Fruit fly (Drosophila melanogaster) whole organism, embryonic: ENCODE data around the gene nod.

Source experiments
- Atf6 ChIP-seq: fragments of 200-800 bp; sonication (Bioruptor generic); IDR thresholded peaks from 2 replicates; pipeline ENCODE4 v1.3.6; 2022; ENCODE audit warnings: missing biosample characterization, missing genetic modification characterization
- BEAF-32 ChIP-seq: fragments of 200-800 bp; sonication (Bioruptor generic); optimal IDR thresholded peaks from 3 replicates; lab custom pipeline; 2017; ENCODE audit warnings: missing biosample characterization, missing genetic modification characterization, mild to moderate bottlenecking, moderate library complexity, missing genetic modification reagents
- CG10321 ChIP-seq: fragments of 200-800 bp; sonication (Bioruptor generic); IDR thresholded peaks from 2 replicates; pipeline ENCODE4 v1.3.6; 2022; ENCODE audit warnings: missing biosample characterization, missing genetic modification characterization
- CG10431 ChIP-seq: fragments of 200-800 bp; sonication (Bioruptor generic); optimal IDR thresholded peaks from 3 replicates; lab custom pipeline; 2018; ENCODE audit warnings: missing biosample characterization, mild to moderate bottlenecking, missing genetic modification characterization
- CG10979 ChIP-seq: fragments of 200-800 bp; sonication (Bioruptor generic); optimal IDR thresholded peaks from 2 replicates; lab custom pipeline; 2018; ENCODE audit warnings: missing biosample characterization, mild to moderate bottlenecking, missing genetic modification characterization, moderate library complexity
- CG12236 ChIP-seq: fragments of 200-800 bp; sonication (Bioruptor generic); optimal IDR thresholded peaks from 2 replicates; lab custom pipeline; 2016; ENCODE audit warnings: missing biosample characterization, missing genetic modification characterization
- CG14050 ChIP-seq: fragments of 200-800 bp; sonication (Bioruptor generic); IDR thresholded peaks from 3 replicates; pipeline ENCODE4 v1.3.6; 2022; ENCODE audit warnings: missing biosample characterization, missing genetic modification characterization
- CG14710 ChIP-seq: fragments of 200-800 bp; sonication (Bioruptor generic); optimal IDR thresholded peaks from 3 replicates; lab custom pipeline; 2019; ENCODE audit warnings: missing biosample characterization, mild to moderate bottlenecking, missing genetic modification characterization, moderate library complexity
- CG14965 ChIP-seq: fragments of 200-800 bp; sonication (Bioruptor generic); optimal IDR thresholded peaks from 2 replicates; lab custom pipeline; 2016; ENCODE audit warnings: missing biosample characterization, missing genetic modification characterization, borderline replicate concordance
- CG16813 ChIP-seq: fragments of 200-800 bp; sonication (Bioruptor generic); IDR thresholded peaks from 3 replicates; pipeline ENCODE4 v1.3.6; 2022; ENCODE audit warnings: missing biosample characterization, missing genetic modification characterization; ENCODE audit not compliant: partially characterized antibody
- CG17612 ChIP-seq: fragments of 200-800 bp; sonication (Bioruptor generic); IDR thresholded peaks from 2 replicates; pipeline ENCODE4 v1.3.6; 2022; ENCODE audit warnings: missing biosample characterization, missing genetic modification characterization
- CG2120 ChIP-seq: fragments of 200-800 bp; sonication (Bioruptor generic); optimal IDR thresholded peaks from 3 replicates; lab custom pipeline; 2016; ENCODE audit warnings: missing biosample characterization, missing genetic modification characterization
- CG2712 ChIP-seq: fragments of 200-800 bp; optimal IDR thresholded peaks from 3 replicates; lab custom pipeline; 2019; ENCODE audit warnings: missing biosample characterization, mild to moderate bottlenecking, missing genetic modification characterization, moderate library complexity
- CG3163 ChIP-seq: fragments of 200-800 bp; sonication (Bioruptor generic); optimal IDR thresholded peaks from 3 replicates; lab custom pipeline; 2016; ENCODE audit warnings: missing biosample characterization, missing genetic modification characterization
- CG34376 ChIP-seq: fragments of 200-800 bp; sonication (Bioruptor generic); optimal IDR thresholded peaks from 2 replicates; lab custom pipeline; 2018; ENCODE audit warnings: missing biosample characterization, mild to moderate bottlenecking, missing genetic modification characterization
- CG43689 ChIP-seq: fragments of 200-800 bp; sonication (Bioruptor generic); IDR thresholded peaks from 2 replicates; pipeline ENCODE4 v1.3.6; 2022; ENCODE audit warnings: missing biosample characterization, missing genetic modification characterization
- CG4617 ChIP-seq: fragments of 200-800 bp; sonication (Bioruptor generic); optimal IDR thresholded peaks from 3 replicates; lab custom pipeline; 2016; ENCODE audit warnings: missing biosample characterization, missing genetic modification characterization, borderline replicate concordance
- CG7963 ChIP-seq: fragments of 200-800 bp; sonication (Bioruptor generic); IDR thresholded peaks from 3 replicates; pipeline ENCODE4 v1.3.6; 2022; ENCODE audit warnings: missing biosample characterization, missing genetic modification characterization; ENCODE audit not compliant: partially characterized antibody
- CG9437 ChIP-seq: fragments of 200-800 bp; sonication (Bioruptor generic); optimal IDR thresholded peaks from 2 replicates; lab custom pipeline; 2018; ENCODE audit warnings: missing biosample characterization, mild to moderate bottlenecking, missing genetic modification characterization
- D19B ChIP-seq: fragments of 200-800 bp; sonication (Bioruptor generic); optimal IDR thresholded peaks from 2 replicates; lab custom pipeline; 2017; ENCODE audit warnings: missing biosample characterization, mild to moderate bottlenecking, missing genetic modification characterization
- E2f2 ChIP-seq: fragments of 200-800 bp; sonication (Bioruptor generic); IDR thresholded peaks from 2 replicates; pipeline ENCODE4 v1.3.6; 2022; ENCODE audit warnings: missing biosample characterization, missing genetic modification characterization
- Hmx ChIP-seq: fragments of 200-800 bp; sonication (Bioruptor generic); optimal IDR thresholded peaks from 2 replicates; lab custom pipeline; 2016; ENCODE audit warnings: missing biosample characterization, missing genetic modification characterization
- Lhr ChIP-seq: fragments of 200-800 bp; sonication (Bioruptor generic); optimal IDR thresholded peaks from 3 replicates; lab custom pipeline; 2017; ENCODE audit warnings: mild to moderate bottlenecking, missing biosample characterization, missing genetic modification reagents, missing genetic modification characterization
- NFAT ChIP-seq: fragments of 200-800 bp; sonication (Bioruptor generic); IDR thresholded peaks from 2 replicates; pipeline ENCODE4 v1.3.6; 2022; ENCODE audit warnings: missing biosample characterization, missing genetic modification characterization
- Ptx1 ChIP-seq: fragments of 200-800 bp; sonication (Bioruptor generic); IDR thresholded peaks from 2 replicates; pipeline ENCODE4 v1.3.6; 2022; ENCODE audit warnings: missing biosample characterization, missing genetic modification characterization
- Rfx ChIP-seq: fragments of 200-800 bp; sonication (Bioruptor generic); IDR thresholded peaks from 2 replicates; pipeline ENCODE4 v1.3.6; 2022; ENCODE audit warnings: missing biosample characterization, missing genetic modification characterization
- Spps ChIP-seq: fragments of 200-800 bp; sonication (Bioruptor generic); optimal IDR thresholded peaks from 2 replicates; lab custom pipeline; 2018; ENCODE audit warnings: missing biosample characterization, mild to moderate bottlenecking, missing genetic modification characterization
- Trl ChIP-seq, 3 experiments: fragments of >200 bp in 2 of 3; fragments of 200-800 bp in 1 of 3; sonication (Bioruptor generic) in 1 of 3; optimal IDR thresholded peaks; 2 replicates in 1 of 3; 3 replicates in 2 of 3; lab custom pipeline; 2016 to 2017; ENCODE audit warnings: missing biosample characterization in 1 of 3, missing genetic modification characterization in 1 of 3
- cg ChIP-seq: fragments of 200-800 bp; sonication (Bioruptor generic); optimal IDR thresholded peaks from 3 replicates; lab custom pipeline; 2019; ENCODE audit warnings: missing biosample characterization, mild to moderate bottlenecking, missing genetic modification characterization, moderate library complexity
- danr ChIP-seq: fragments of 200-800 bp; sonication (Bioruptor generic); IDR thresholded peaks from 2 replicates; pipeline ENCODE4 v1.3.6; 2022; ENCODE audit warnings: missing biosample characterization, missing genetic modification characterization
- dmrt11E ChIP-seq: fragments of 200-800 bp; sonication (Bioruptor generic); optimal IDR thresholded peaks from 3 replicates; lab custom pipeline; 2018; ENCODE audit warnings: missing biosample characterization, mild to moderate bottlenecking, missing genetic modification characterization, moderate library complexity
- dysf ChIP-seq: fragments of 200-800 bp; sonication (Bioruptor generic); IDR thresholded peaks from 3 replicates; pipeline ENCODE4 v1.3.6; 2022; ENCODE audit warnings: missing biosample characterization, missing genetic modification characterization
- fd3F ChIP-seq: fragments of 200-800 bp; sonication (Bioruptor generic); optimal IDR thresholded peaks from 2 replicates; lab custom pipeline; 2018; ENCODE audit warnings: missing biosample characterization, mild to moderate bottlenecking, missing genetic modification characterization, moderate library complexity
- gce ChIP-seq: fragments of 200-800 bp; sonication (Bioruptor generic); IDR thresholded peaks from 3 replicates; pipeline ENCODE4 v1.3.6; 2022; ENCODE audit warnings: missing biosample characterization, missing genetic modification characterization
- gcm2 ChIP-seq: fragments of 200-800 bp; sonication (Bioruptor generic); optimal IDR thresholded peaks from 2 replicates; lab custom pipeline; 2016; ENCODE audit warnings: missing biosample characterization, missing genetic modification characterization
- gfzf ChIP-seq: fragments of 200-800 bp; sonication (Bioruptor generic); optimal IDR thresholded peaks from 2 replicates; lab custom pipeline; 2016; ENCODE audit warnings: missing biosample characterization, mild to moderate bottlenecking, missing genetic modification characterization, moderate library complexity
- ind ChIP-seq: fragments of 200-800 bp; sonication (Bioruptor generic); optimal IDR thresholded peaks from 3 replicates; lab custom pipeline; 2016; ENCODE audit warnings: missing biosample characterization, missing genetic modification characterization
- jigr1 ChIP-seq: fragments of 200-800 bp; sonication (Bioruptor generic); IDR thresholded peaks from 3 replicates; pipeline ENCODE4 v1.3.6; 2022; ENCODE audit warnings: missing biosample characterization, missing genetic modification characterization
- jumu ChIP-seq: fragments of 200-800 bp; sonication (Bioruptor generic); optimal IDR thresholded peaks from 3 replicates; lab custom pipeline; 2016; ENCODE audit warnings: missing biosample characterization, missing genetic modification characterization
- ken ChIP-seq: fragments of 200-800 bp; sonication (Bioruptor generic); IDR thresholded peaks from 3 replicates; pipeline ENCODE4 v1.3.6; 2022; ENCODE audit warnings: missing biosample characterization, missing genetic modification characterization
- odd ChIP-seq: fragments of 200-800 bp; sonication (Bioruptor generic); optimal IDR thresholded peaks from 2 replicates; lab custom pipeline; 2017; ENCODE audit warnings: missing biosample characterization, mild to moderate bottlenecking, missing genetic modification characterization
- phol ChIP-seq: fragments of 200-800 bp; sonication (Bioruptor generic); optimal IDR thresholded peaks from 3 replicates; lab custom pipeline; 2018; ENCODE audit warnings: missing biosample characterization, mild to moderate bottlenecking, missing genetic modification characterization, moderate library complexity
- ro ChIP-seq: fragments of 200-800 bp; sonication (Bioruptor generic); IDR thresholded peaks from 2 replicates; pipeline ENCODE4 v1.3.6; 2022; ENCODE audit warnings: missing biosample characterization, missing genetic modification characterization
- sens ChIP-seq: fragments of 200-800 bp; sonication (Bioruptor generic); peaks from one replicate; lab custom pipeline; 2016; ENCODE audit warnings: missing biosample characterization, missing genetic modification characterization
- sima ChIP-seq: fragments of 200-800 bp; sonication (Bioruptor generic); optimal IDR thresholded peaks from 2 replicates; lab custom pipeline; 2016; ENCODE audit warnings: missing biosample characterization, missing genetic modification characterization
- sisA ChIP-seq: fragments of 200-800 bp; sonication (Bioruptor generic); IDR thresholded peaks from 2 replicates; pipeline ENCODE4 v1.3.6; 2022; ENCODE audit warnings: missing biosample characterization, missing genetic modification characterization
- ssp ChIP-seq: fragments of 200-800 bp; sonication (Bioruptor generic); IDR thresholded peaks from 2 replicates; pipeline ENCODE4 v1.3.6; 2022; ENCODE audit warnings: missing biosample characterization, missing genetic modification characterization
- trh ChIP-seq: fragments of 200-800 bp; sonication (Bioruptor generic); optimal IDR thresholded peaks from 2 replicates; lab custom pipeline; 2016; ENCODE audit warnings: missing biosample characterization, missing genetic modification characterization

Gene nod

dm6 chrX:11569956-11570695, 10.4 kb upstream of the nod start, which contains the start of the genes Polr2A and CG11699 (continued):
- TF ChIP-seq cg (GFP tag; lab: Kevin White, UChicago) (no peak), dysf (GFP tag; lab: Robert Waterston, UW) (peak; percentile 35; the same call in 1 of the 3 replicates), Lhr (GFP tag; lab: Kevin White, UChicago) (peak; percentile 42), trh (GFP tag; lab: Kevin White, UChicago) (no peak), CG10321 (GFP tag; lab: Robert Waterston, UW) (no peak), CG16813 (GFP tag; lab: Robert Waterston, UW) (no peak), CG17612 (no peak), CG3163 (no peak), gcm2 (GFP tag; lab: Kevin White, UChicago) (no peak), CG2712 (tag; lab: Kevin White, UChicago) (peak; percentile 57), ken (no peak), danr (no peak), CG10979 (tag; lab: Kevin White, UChicago) (peak; percentile 18)

dm6 chrX:11572270-11572914, 8.2 kb upstream of the nod start, which contains the start of the genes Kmn1 and Reepl1:
Kmn1 (minus strand) TSS chrX:11572442.
Reepl1 (plus strand) TSS chrX:11572707.
- TF ChIP-seq phol (tag; lab: Kevin White, UChicago) (peak; percentile 15), CG34376 (no peak), odd (GFP tag; lab: Kevin White, UChicago) (no peak), sima (GFP tag; lab: Kevin White, UChicago) (no peak), gce (GFP tag; lab: Robert Waterston, UW) (no peak), Atf6 (GFP tag; lab: Robert Waterston, UW) (no peak), CG7963 (GFP tag; lab: Robert Waterston, UW) (no peak), ind (GFP tag; lab: Kevin White, UChicago) (peak; percentile 7), CG14050 (GFP tag; lab: Robert Waterston, UW) (no peak), jumu (GFP tag; lab: Kevin White, UChicago) (peak; percentile 21), E2f2 (GFP tag; lab: Robert Waterston, UW) (peak; percentile 52; the same call in 1 of the 2 replicates), CG3163 (no peak), CG14965 (no peak), CG9437 (GFP tag; lab: Kevin White, UChicago) (no peak), ro (GFP tag; lab: Robert Waterston, UW) (no peak), sens (GFP tag; lab: Kevin White, UChicago) (peak; percentile 18), CG10431 (no peak), Rfx (GFP tag; lab: Robert Waterston, UW) (peak; percentile 40; the same call in 1 of the 2 replicates), jigr1 (GFP tag; lab: Robert Waterston, UW) (no peak), BEAF-32 (peak; percentile 21), NFAT (GFP tag; lab: Robert Waterston, UW) (peak; percentile 12; the same call in 1 of the 2 replicates), CG14710 (tag; lab: Kevin White, UChicago) (peak; percentile 2), gfzf (GFP tag; lab: Kevin White, UChicago) (peak; percentile 33), CG12236 (GFP tag; lab: Kevin White, UChicago) (no peak), D19B (GFP tag; lab: Kevin White, UChicago) (no peak), Spps (tag; lab: Kevin White, UChicago) (no peak), Hmx (GFP tag; lab: Kevin White, UChicago) (no peak), CG2120 (peak; percentile 16), dmrt11E (no peak), Ptx1 (GFP tag; lab: Robert Waterston, UW) (no peak), CG43689 (GFP tag; lab: Robert Waterston, UW) (no peak), sisA (GFP tag; lab: Robert Waterston, UW) (0 out of 2 replicates have a peak, but pooled peaks have one; percentile 15), ssp (GFP tag; lab: Robert Waterston, UW) (peak; percentile 32; the same call in 1 of the 2 replicates), fd3F (no peak), CG4617 (peak; percentile 10), Trl (optimal IDR thresholded peaks at IDR 0.05; lab: Kevin White, UChicago) (no peak), Trl (GFP tag; optimal IDR thresholded peaks at IDR 0.05; lab: Kevin White, UChicago) (no peak)
